Worm (Caenorhabditis elegans) whole organism, L1 larva: ENCODE results near the gene K08E7.4.

Experiments used
- C16A3.4 ChIP-seq: fragments of 150-350 bp; optimal IDR thresholded peaks from 2 replicates; lab custom pipeline; 2014; ENCODE audit warnings: missing biosample characterization, missing genetic modification characterization
- alr-1 ChIP-seq: fragments of 200-800 bp; sonication (Bioruptor generic); optimal IDR thresholded peaks from 2 replicates; lab custom pipeline; 2018; ENCODE audit warnings: borderline replicate concordance, mild to moderate bottlenecking, missing genetic modification characterization, missing compliant biosample characterization
- aly-2 ChIP-seq: fragments of 150-350 bp; optimal IDR thresholded peaks from 2 replicates; lab custom pipeline; 2014; ENCODE audit warnings: missing biosample characterization, missing genetic modification characterization
- blmp-1 ChIP-seq: fragments of 150-350 bp; optimal IDR thresholded peaks from 2 replicates; lab custom pipeline; 2014; ENCODE audit warnings: missing biosample characterization, missing genetic modification characterization
- ceh-8 ChIP-seq: fragments of 200-800 bp; sonication (Bioruptor generic); optimal IDR thresholded peaks from 2 replicates; lab custom pipeline; 2018; ENCODE audit warnings: mild to moderate bottlenecking, missing genetic modification characterization, moderate library complexity, missing compliant biosample characterization
- ceh-82 ChIP-seq, 3 experiments: fragments of 150-350 bp in 1 of 3; sonication (generic microtip) in 2 of 3; optimal IDR thresholded peaks; 2 replicates each; lab custom pipeline; 2014 to 2017; ENCODE audit warnings: missing biosample characterization in 3 of 3, missing genetic modification characterization in 3 of 3
- ceh-90 ChIP-seq: sonication (generic microtip); optimal IDR thresholded peaks from 2 replicates; lab custom pipeline; 2016; ENCODE audit warnings: missing genetic modification characterization, missing compliant biosample characterization
- ces-1 ChIP-seq: fragments of 150-350 bp; optimal IDR thresholded peaks from 2 replicates; lab custom pipeline; 2014; ENCODE audit warnings: missing biosample characterization, missing genetic modification reagents, missing genetic modification characterization
- dpl-1 ChIP-seq, 3 experiments: fragments of 150-350 bp in 2 of 3; sonication (generic microtip) in 1 of 3; optimal IDR thresholded peaks; 2 replicates each; lab custom pipeline; 2014 to 2017; ENCODE audit warnings: missing biosample characterization in 3 of 3, missing genetic modification characterization in 3 of 3, missing genetic modification reagents in 3 of 3
- efl-1 ChIP-seq, 4 experiments: fragments of 150-350 bp; optimal IDR thresholded peaks in 3 of 4; peaks in 1 of 4; 1 replicate in 1 of 4; 2 replicates in 3 of 4; lab custom pipeline; 2014; ENCODE audit warnings: missing biosample characterization in 2 of 4, missing genetic modification characterization in 2 of 4, missing genetic modification reagents in 2 of 4
- efl-3 ChIP-seq: fragments of 200-800 bp; sonication (Bioruptor generic); optimal IDR thresholded peaks from 2 replicates; lab custom pipeline; 2018; ENCODE audit warnings: mild to moderate bottlenecking, missing genetic modification characterization, missing compliant biosample characterization
- egl-13 ChIP-seq: sonication (generic microtip); optimal IDR thresholded peaks from 2 replicates; lab custom pipeline; 2016; ENCODE audit warnings: missing genotype, missing genetic modification reagents, missing genetic modification characterization, missing compliant biosample characterization
- elt-2 ChIP-seq: sonication (generic microtip); optimal IDR thresholded peaks from 2 replicates; lab custom pipeline; 2016; ENCODE audit warnings: missing genetic modification characterization, mild to moderate bottlenecking, inconsistent platforms, missing compliant biosample characterization, missing genetic modification reagents
- ets-5 ChIP-seq: fragments of 200-800 bp; sonication (Bioruptor generic); IDR thresholded peaks from 2 replicates; pipeline ENCODE4 v1.3.6; 2022; ENCODE audit warnings: missing genetic modification characterization, missing compliant biosample characterization
- fkh-10 ChIP-seq: sonication (generic microtip); optimal IDR thresholded peaks from 2 replicates; lab custom pipeline; 2017; ENCODE audit warnings: missing biosample characterization, missing genetic modification reagents, missing genetic modification characterization
- fkh-8 ChIP-seq: sonication (generic microtip); optimal IDR thresholded peaks from 2 replicates; lab custom pipeline; 2016; ENCODE audit warnings: mild to moderate bottlenecking, missing genetic modification characterization, missing compliant biosample characterization
- fos-1 ChIP-seq: fragments of 150-350 bp; optimal IDR thresholded peaks from 2 replicates; lab custom pipeline; 2014; ENCODE audit warnings: missing biosample characterization, missing genetic modification characterization
- hpl-2 ChIP-seq: fragments of 150-350 bp; optimal IDR thresholded peaks from 2 replicates; lab custom pipeline; 2014; ENCODE audit warnings: missing biosample characterization, missing genetic modification reagents, missing genetic modification characterization
- irx-1 ChIP-seq: sonication (generic microtip); optimal IDR thresholded peaks from 2 replicates; lab custom pipeline; 2016; ENCODE audit warnings: missing genetic modification characterization, missing compliant biosample characterization
- isw-1 ChIP-seq: fragments of 200-800 bp; sonication (Bioruptor generic); IDR thresholded peaks from 2 replicates; pipeline ENCODE4 v1.3.6; 2022; ENCODE audit warnings: missing genetic modification characterization, missing compliant biosample characterization
- lin-13 ChIP-seq: fragments of 150-350 bp; optimal IDR thresholded peaks from 2 replicates; lab custom pipeline; 2014; ENCODE audit warnings: missing biosample characterization, missing genetic modification reagents, missing genetic modification characterization
- lin-14 ChIP-seq: fragments of 200-800 bp; sonication (Bioruptor generic); optimal IDR thresholded peaks from 2 replicates; lab custom pipeline; 2018; ENCODE audit warnings: mild to moderate bottlenecking, missing genetic modification characterization, moderate library complexity, missing compliant biosample characterization
- lin-35 ChIP-seq, 2 experiments: fragments of 150-350 bp; optimal IDR thresholded peaks; 2 replicates each; lab custom pipeline; 2014; ENCODE audit warnings: missing biosample characterization in 2 of 2, missing genetic modification characterization in 2 of 2, missing genetic modification reagents in 2 of 2
- lin-39 ChIP-seq: fragments of 150-350 bp; optimal IDR thresholded peaks from 2 replicates; lab custom pipeline; 2014; ENCODE audit warnings: missing biosample characterization, missing genetic modification reagents, missing genetic modification characterization
- mab-9 ChIP-seq: fragments of 200-800 bp; sonication (Bioruptor generic); IDR thresholded peaks from 2 replicates; pipeline ENCODE4 v1.3.6; 2022; ENCODE audit warnings: missing genetic modification reagents, missing genetic modification characterization, missing compliant biosample characterization
- mef-2 ChIP-seq: fragments of 150-350 bp; optimal IDR thresholded peaks from 2 replicates; lab custom pipeline; 2014; ENCODE audit warnings: missing biosample characterization, missing genetic modification characterization
- mep-1 ChIP-seq: fragments of 150-350 bp; optimal IDR thresholded peaks from 2 replicates; lab custom pipeline; 2014; ENCODE audit warnings: missing biosample characterization, missing genetic modification characterization
- nhr-12 ChIP-seq: sonication (generic microtip); optimal IDR thresholded peaks from 2 replicates; lab custom pipeline; 2017; ENCODE audit warnings: missing biosample characterization, missing genetic modification characterization
- nhr-28 ChIP-seq: fragments of 150-350 bp; optimal IDR thresholded peaks from 2 replicates; lab custom pipeline; 2014; ENCODE audit warnings: missing biosample characterization, missing genetic modification characterization
- nhr-47 ChIP-seq: sonication (generic microtip); optimal IDR thresholded peaks from 2 replicates; lab custom pipeline; 2016; ENCODE audit warnings: mild to moderate bottlenecking, missing genetic modification characterization, moderate library complexity, missing compliant biosample characterization
- nhr-85 ChIP-seq: sonication (generic microtip); peaks from one replicate; lab custom pipeline; 2016; ENCODE audit warnings: missing genetic modification characterization, inconsistent platforms, missing compliant biosample characterization
- nhr-90 ChIP-seq: sonication (generic microtip); optimal IDR thresholded peaks from 2 replicates; lab custom pipeline; 2016; ENCODE audit warnings: mild to moderate bottlenecking, missing genetic modification characterization, missing compliant biosample characterization; ENCODE audit not compliant: poor library complexity
- pqm-1 ChIP-seq: sonication (generic microtip); optimal IDR thresholded peaks from 3 replicates; lab custom pipeline; 2017; ENCODE audit warnings: missing biosample characterization, missing genetic modification characterization
- rnt-1 ChIP-seq: sonication (generic microtip); optimal IDR thresholded peaks from 2 replicates; lab custom pipeline; 2016; ENCODE audit warnings: mild to moderate bottlenecking, missing genetic modification characterization, moderate library complexity, missing compliant biosample characterization
- snu-23 ChIP-seq: sonication (generic microtip); optimal IDR thresholded peaks from 2 replicates; lab custom pipeline; 2016; ENCODE audit warnings: missing genetic modification characterization, missing compliant biosample characterization
- swsn-7 ChIP-seq: sonication (generic microtip); optimal IDR thresholded peaks from 2 replicates; lab custom pipeline; 2016; ENCODE audit warnings: missing genetic modification characterization, missing compliant biosample characterization
- tbx-2 ChIP-seq: sonication (generic microtip); optimal IDR thresholded peaks from 2 replicates; lab custom pipeline; 2016; ENCODE audit warnings: missing genetic modification characterization, missing compliant biosample characterization
- unc-30 ChIP-seq: sonication (generic microtip); optimal IDR thresholded peaks from 2 replicates; lab custom pipeline; 2017; ENCODE audit warnings: missing biosample characterization, missing genetic modification characterization
- unc-86 ChIP-seq: sonication (generic microtip); optimal IDR thresholded peaks from 2 replicates; lab custom pipeline; 2016; ENCODE audit warnings: missing genetic modification characterization, missing compliant biosample characterization
- zip-4 ChIP-seq: fragments of 200-800 bp; sonication (Bioruptor generic); optimal IDR thresholded peaks from 2 replicates; lab custom pipeline; 2018; ENCODE audit warnings: mild to moderate bottlenecking, missing genetic modification characterization, moderate library complexity, missing compliant biosample characterization
- ztf-11 ChIP-seq, 2 experiments: sonication (generic microtip); optimal IDR thresholded peaks; 2 replicates each; lab custom pipeline; 2016 to 2017; ENCODE audit warnings: missing genetic modification characterization in 2 of 2, missing biosample characterization in 1 of 2, missing compliant biosample characterization in 1 of 2
- ztf-4 ChIP-seq: fragments of 150-350 bp; optimal IDR thresholded peaks from 2 replicates; lab custom pipeline; 2014; ENCODE audit warnings: missing biosample characterization, missing genetic modification characterization

K08E7.4 gene

ce11 chrIV:12584146-12584545 is 13.2 kb upstream of the K08E7.4 start:
- TF ChIP-seq isw-1, result peak; percentile 26
- no peak for TF ChIP-seq efl-1 (optimal IDR thresholded peaks at IDR 0.05; lab: Kevin White, UChicago)
- peak in 1 of 2 experiments; percentile 11 for TF ChIP-seq efl-1 (GFP tag; optimal IDR thresholded peaks at IDR 0.05 in 1 of 2; lab: Kevin White, UChicago)
- TF ChIP-seq lin-35 (GFP tag; optimal IDR thresholded peaks at IDR 0.05; lab: Kevin White, UChicago), result peak in 1 of 2 experiments; percentile 33
- no peak for TF ChIP-seq elt-2 (tag; lab: Kevin White, UChicago)
- TF ChIP-seq ets-5 (GFP tag; lab: Robert Waterston, UW), result no peak
- TF ChIP-seq mef-2 (tag; lab: Kevin White, UChicago), result no peak
- TF ChIP-seq fkh-8, result peak; percentile 65
- TF ChIP-seq mab-9, result no peak
- no peak for TF ChIP-seq lin-39 (tag; lab: Kevin White, UChicago)
- no peak for TF ChIP-seq lin-13
- TF ChIP-seq ceh-82 (tag; optimal IDR thresholded peaks at IDR 0.05; lab: Kevin White, UChicago), result peak in 1 of 3 experiments; percentile 45
- peak; percentile 91 for TF ChIP-seq lin-14
- no peak for TF ChIP-seq nhr-85 (tag; lab: Kevin White, UChicago)
- TF ChIP-seq swsn-7, result peak; percentile 21
- TF ChIP-seq dpl-1 (GFP tag; optimal IDR thresholded peaks at IDR 0.05; lab: Kevin White, UChicago), result peak in 1 of 3 experiments; percentile 1
- no peak for TF ChIP-seq nhr-12 (tag; lab: Kevin White, UChicago)
- TF ChIP-seq fkh-10, result peak; percentile 63
- no peak for TF ChIP-seq aly-2 (tag; lab: Kevin White, UChicago)
- peak; percentile 36 for TF ChIP-seq unc-86 (tag; lab: Kevin White, UChicago)
- TF ChIP-seq alr-1, result no peak
- TF ChIP-seq nhr-28, result no peak
- peak; percentile 34 for TF ChIP-seq mep-1 (tag; lab: Kevin White, UChicago)
- TF ChIP-seq snu-23 (GFP tag; lab: Kevin White, UChicago), result peak; percentile 19

DNA sequence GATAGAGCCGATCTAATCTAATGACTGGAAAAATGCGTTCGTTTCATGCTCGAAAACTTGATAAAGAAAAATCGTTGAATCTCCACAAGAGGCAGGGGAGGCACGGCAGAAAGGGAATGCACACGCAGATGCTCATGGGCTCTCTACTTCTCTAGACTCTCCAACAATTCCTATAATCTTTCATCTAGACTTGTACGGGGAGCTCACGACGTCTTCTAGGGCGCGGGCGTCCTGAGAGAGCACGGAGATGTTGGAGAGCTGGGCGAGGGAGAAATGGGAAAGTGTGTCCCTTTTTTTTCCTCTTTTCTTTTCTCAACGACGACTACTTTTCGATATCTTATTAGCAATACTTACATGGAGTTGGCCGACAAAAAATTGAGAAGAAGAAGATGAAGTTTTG is 12.2 kb upstream of the K08E7.4 start:
- TF ChIP-seq ceh-90 (tag; lab: Kevin White, UChicago) (no peak), nhr-47 (peak; percentile 14), irx-1 (tag; lab: Kevin White, UChicago) (no peak), fos-1 (no peak), efl-3 (GFP tag; lab: Kevin White, UChicago) (no peak), lin-14 (peak; percentile 74), C16A3.4 (tag; lab: Kevin White, UChicago) (no peak), unc-30 (no peak), ces-1 (GFP tag; lab: Kevin White, UChicago) (no peak), fkh-10 (peak; percentile 11), nhr-85 (tag; lab: Kevin White, UChicago) (peak; percentile 19), swsn-7 (peak; percentile 27), ceh-82 (tag; optimal IDR thresholded peaks at IDR 0.05; lab: Kevin White, UChicago) (peak in 1 of 3 experiments; percentile 19), ztf-11 (tag; optimal IDR thresholded peaks at IDR 0.05; lab: Kevin White, UChicago) (no peak), fkh-8 (peak; percentile 37), pqm-1 (no peak), nhr-90 (tag; lab: Kevin White, UChicago) (no peak), rnt-1 (tag; lab: Kevin White, UChicago) (peak; percentile 9), zip-4 (GFP tag; lab: Kevin White, UChicago) (no peak), tbx-2 (tag; lab: Kevin White, UChicago) (no peak), snu-23 (GFP tag; lab: Kevin White, UChicago) (no peak), lin-35 (GFP tag; optimal IDR thresholded peaks at IDR 0.05; lab: Kevin White, UChicago) (peak in 1 of 2 experiments; percentile 14)
- TF ChIP-seq, all 84 proteins: peak for 9

DNA sequence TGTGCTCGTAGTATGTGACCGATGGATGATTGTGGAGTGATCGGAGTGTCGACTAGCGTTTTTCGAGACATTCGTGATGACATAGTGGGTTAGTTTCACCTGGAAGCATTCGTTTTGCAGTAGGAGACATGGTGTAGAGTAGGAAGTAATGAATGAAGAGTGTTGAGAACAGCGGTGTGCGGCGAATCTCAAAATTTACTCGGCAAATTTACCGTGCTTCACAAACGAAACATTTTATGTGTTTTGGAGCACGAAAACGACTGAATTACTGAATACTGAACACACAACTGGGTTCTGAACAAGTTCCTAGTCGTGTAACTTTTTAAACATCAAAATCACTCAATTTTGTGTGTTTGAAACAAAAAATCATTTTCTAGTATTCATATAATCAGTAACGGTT is 10.1 kb upstream of the K08E7.4 start, which contains the start of gene K08E7.6:
TSS of gene K08E7.6 (minus strand) at position 101 of the 400 bp plus-strand sequence.
- TF ChIP-seq lin-35 (GFP tag; optimal IDR thresholded peaks at IDR 0.05; lab: Kevin White, UChicago) (no peak), ceh-82 (tag; optimal IDR thresholded peaks at IDR 0.05; lab: Kevin White, UChicago) (no peak), ztf-4 (tag; lab: Kevin White, UChicago) (no peak), egl-13 (no peak), ceh-8 (no peak), hpl-2 (GFP tag; lab: Kevin White, UChicago) (no peak), mef-2 (tag; lab: Kevin White, UChicago) (no peak), blmp-1 (tag; lab: Kevin White, UChicago) (no peak), isw-1 (no peak), nhr-90 (tag; lab: Kevin White, UChicago) (no peak), mab-9 (no peak)
